Fruit fly (Drosophila melanogaster) whole organism, embryonic: Measurements from ENCODE around the gene Ilp6.

ENCODE experiments used
- Adf1 ChIP-seq: fragments of 200-800 bp; sonication (Bioruptor generic); IDR thresholded peaks from 2 replicates; pipeline ENCODE4 v1.3.6; 2022; ENCODE audit warnings: missing biosample characterization, missing genetic modification characterization
- Atf-2 ChIP-seq: fragments of 200-800 bp; sonication (Bioruptor generic); optimal IDR thresholded peaks from 2 replicates; lab custom pipeline; 2016; ENCODE audit warnings: missing biosample characterization, missing genetic modification characterization
- Atf3 ChIP-seq: fragments of 200-800 bp; sonication (Bioruptor generic); optimal IDR thresholded peaks from 3 replicates; lab custom pipeline; 2016; ENCODE audit warnings: missing biosample characterization, missing genetic modification characterization
- CG11093 ChIP-seq: fragments of 200-800 bp; sonication (Bioruptor generic); IDR thresholded peaks from 3 replicates; pipeline ENCODE4 v1.3.6; 2022; ENCODE audit warnings: missing biosample characterization, missing genetic modification characterization
- CG11723 ChIP-seq: fragments of 200-800 bp; sonication (Bioruptor generic); optimal IDR thresholded peaks from 2 replicates; lab custom pipeline; 2017; ENCODE audit warnings: missing biosample characterization, mild to moderate bottlenecking, missing genetic modification characterization
- CG13624 ChIP-seq: fragments of 200-800 bp; sonication (Bioruptor generic); optimal IDR thresholded peaks from 2 replicates; lab custom pipeline; 2016; ENCODE audit warnings: missing biosample characterization, missing genetic modification characterization
- CG15696 ChIP-seq: fragments of 200-800 bp; sonication (Bioruptor generic); optimal IDR thresholded peaks from 2 replicates; lab custom pipeline; 2019; ENCODE audit warnings: missing biosample characterization, mild to moderate bottlenecking, missing genetic modification characterization, moderate library complexity
- CG16779 ChIP-seq: fragments of 200-800 bp; sonication (Bioruptor generic); IDR thresholded peaks from 2 replicates; pipeline ENCODE4 v1.3.6; 2022; ENCODE audit warnings: missing biosample characterization, missing genetic modification characterization
- CG16815 ChIP-seq: fragments of 200-800 bp; sonication (Bioruptor generic); optimal IDR thresholded peaks from 3 replicates; lab custom pipeline; 2017; ENCODE audit warnings: missing biosample characterization, mild to moderate bottlenecking, missing genetic modification characterization
- CG18476 ChIP-seq: fragments of 200-800 bp; sonication (Bioruptor generic); optimal IDR thresholded peaks from 2 replicates; lab custom pipeline; 2016; ENCODE audit warnings: missing biosample characterization, mild to moderate bottlenecking, missing genetic modification characterization
- CG18764 ChIP-seq: fragments of 200-800 bp; sonication (Bioruptor generic); optimal IDR thresholded peaks from 3 replicates; lab custom pipeline; 2016; ENCODE audit warnings: missing biosample characterization, missing genetic modification characterization
- CG2678 ChIP-seq: fragments of 200-800 bp; sonication (Bioruptor generic); optimal IDR thresholded peaks from 3 replicates; lab custom pipeline; 2019; ENCODE audit warnings: missing biosample characterization, mild to moderate bottlenecking, missing genetic modification characterization, moderate library complexity
- CG2875 ChIP-seq: fragments of 200-800 bp; sonication (Bioruptor generic); optimal IDR thresholded peaks from 2 replicates; lab custom pipeline; 2017; ENCODE audit warnings: missing biosample characterization, mild to moderate bottlenecking, missing genetic modification characterization, missing genetic modification reagents
- CG31224 ChIP-seq: fragments of 200-800 bp; sonication (Bioruptor generic); IDR thresholded peaks from 2 replicates; pipeline ENCODE4 v1.3.6; 2022; ENCODE audit warnings: missing biosample characterization, missing genetic modification characterization
- CG31365 ChIP-seq: fragments of 200-800 bp; sonication (Bioruptor generic); optimal IDR thresholded peaks from 2 replicates; lab custom pipeline; 2018; ENCODE audit warnings: missing biosample characterization, mild to moderate bottlenecking, missing genetic modification characterization
- CG3995 ChIP-seq: fragments of 200-800 bp; sonication (Bioruptor generic); optimal IDR thresholded peaks from 3 replicates; lab custom pipeline; 2016; ENCODE audit warnings: missing biosample characterization, missing genetic modification characterization
- CG7963 ChIP-seq: fragments of 200-800 bp; sonication (Bioruptor generic); IDR thresholded peaks from 3 replicates; pipeline ENCODE4 v1.3.6; 2022; ENCODE audit warnings: missing biosample characterization, missing genetic modification characterization; ENCODE audit not compliant: partially characterized antibody
- E2f1 ChIP-seq: fragments of 200-800 bp; sonication (Bioruptor generic); IDR thresholded peaks from 2 replicates; pipeline ENCODE4 v1.3.6; 2022; ENCODE audit warnings: missing biosample characterization, missing genetic modification characterization
- ERR ChIP-seq: fragments of 200-800 bp; sonication (Bioruptor generic); optimal IDR thresholded peaks from 2 replicates; lab custom pipeline; 2016; ENCODE audit warnings: missing biosample characterization, missing genetic modification characterization
- GATAe ChIP-seq: fragments of 200-800 bp; sonication (Bioruptor generic); conservative IDR thresholded peaks from 2 replicates; pipeline ENCODE4 v1.3.6; 2022; ENCODE audit warnings: missing biosample characterization, missing genetic modification characterization
- H2.0 ChIP-seq: fragments of 200-800 bp; sonication (Bioruptor generic); IDR thresholded peaks from 2 replicates; pipeline ENCODE4 v1.3.6; 2022; ENCODE audit warnings: missing biosample characterization, missing genetic modification characterization
- HHEX ChIP-seq: fragments of 200-800 bp; sonication (Bioruptor generic); optimal IDR thresholded peaks from 3 replicates; lab custom pipeline; 2017; ENCODE audit warnings: missing biosample characterization, mild to moderate bottlenecking, missing genetic modification characterization, missing genetic modification reagents
- HmgD ChIP-seq: fragments of 200-800 bp; sonication (Bioruptor generic); optimal IDR thresholded peaks from 3 replicates; lab custom pipeline; 2016; ENCODE audit warnings: missing biosample characterization, missing genetic modification characterization
- Hr51 ChIP-seq, 2 experiments: fragments of 200-800 bp; sonication (Bioruptor generic); optimal IDR thresholded peaks; 2 replicates in 1 of 2; 3 replicates in 1 of 2; lab custom pipeline; 2016 to 2018; ENCODE audit warnings: missing biosample characterization in 2 of 2, missing genetic modification characterization in 2 of 2, mild to moderate bottlenecking in 1 of 2, moderate library complexity in 1 of 2
- NC2α ChIP-seq: fragments of 200-800 bp; sonication (Bioruptor generic); optimal IDR thresholded peaks from 2 replicates; lab custom pipeline; 2016; ENCODE audit warnings: missing biosample characterization, missing genetic modification characterization
- Nf-YA ChIP-seq: fragments of 200-800 bp; sonication (Bioruptor generic); IDR thresholded peaks from 2 replicates; pipeline ENCODE4 v1.3.6; 2022; ENCODE audit warnings: missing biosample characterization, missing genetic modification characterization
- Scr ChIP-seq: fragments of 200-800 bp; sonication (Bioruptor generic); IDR thresholded peaks from 2 replicates; pipeline ENCODE4 v1.3.6; 2022; ENCODE audit warnings: missing biosample characterization, missing genetic modification characterization; ENCODE audit not compliant: partially characterized antibody
- Ssrp ChIP-seq: fragments of 200-800 bp; sonication (Bioruptor generic); optimal IDR thresholded peaks from 2 replicates; lab custom pipeline; 2018; ENCODE audit warnings: missing biosample characterization, mild to moderate bottlenecking, missing genetic modification characterization, moderate library complexity
- Taf1 ChIP-seq: fragments of 200-800 bp; sonication (Bioruptor generic); IDR thresholded peaks from 2 replicates; pipeline ENCODE4 v1.3.6; 2022; ENCODE audit warnings: missing biosample characterization, missing genetic modification characterization
- Tbp ChIP-seq: fragments of >200 bp; optimal IDR thresholded peaks from 2 replicates; lab custom pipeline; 2018; ENCODE audit warnings: missing biosample characterization, missing genetic modification characterization
- Xbp1 ChIP-seq: fragments of 200-800 bp; sonication (Bioruptor generic); optimal IDR thresholded peaks from 3 replicates; lab custom pipeline; 2016; ENCODE audit warnings: missing biosample characterization, mild to moderate bottlenecking, missing genetic modification characterization
- cad ChIP-seq: fragments of >200 bp; optimal IDR thresholded peaks from 2 replicates; lab custom pipeline; 2017; ENCODE audit warnings: missing biosample characterization, missing genetic modification characterization
- cg ChIP-seq: fragments of 200-800 bp; sonication (Bioruptor generic); optimal IDR thresholded peaks from 3 replicates; lab custom pipeline; 2019; ENCODE audit warnings: missing biosample characterization, mild to moderate bottlenecking, missing genetic modification characterization, moderate library complexity
- cwo ChIP-seq: fragments of 200-800 bp; sonication (Bioruptor generic); optimal IDR thresholded peaks from 3 replicates; lab custom pipeline; 2017; ENCODE audit warnings: missing biosample characterization, missing genetic modification characterization, mild to moderate bottlenecking, moderate library complexity, missing genetic modification reagents
- dpn ChIP-seq, 2 experiments: fragments of 200-800 bp; sonication (Bioruptor generic); optimal IDR thresholded peaks; 3 replicates each; lab custom pipeline; 2016; ENCODE audit warnings: missing biosample characterization in 2 of 2, missing genetic modification characterization in 2 of 2
- emc ChIP-seq: fragments of 200-800 bp; sonication (Bioruptor generic); optimal IDR thresholded peaks from 2 replicates; lab custom pipeline; 2016; ENCODE audit warnings: missing biosample characterization, missing genetic modification characterization
- exex ChIP-seq: fragments of 200-800 bp; sonication (Bioruptor generic); optimal IDR thresholded peaks from 4 replicates; lab custom pipeline; 2018; ENCODE audit warnings: missing biosample characterization, mild to moderate bottlenecking, missing genetic modification characterization, moderate library complexity
- fd96Cb ChIP-seq: fragments of 200-800 bp; sonication (Bioruptor generic); optimal IDR thresholded peaks from 2 replicates; lab custom pipeline; 2018; ENCODE audit warnings: missing biosample characterization, mild to moderate bottlenecking, missing genetic modification characterization, moderate library complexity
- gsb-n ChIP-seq: fragments of 200-800 bp; sonication (Bioruptor generic); optimal IDR thresholded peaks from 3 replicates; lab custom pipeline; 2018; ENCODE audit warnings: missing biosample characterization, mild to moderate bottlenecking, missing genetic modification characterization
- ind ChIP-seq: fragments of 200-800 bp; sonication (Bioruptor generic); optimal IDR thresholded peaks from 3 replicates; lab custom pipeline; 2016; ENCODE audit warnings: missing biosample characterization, missing genetic modification characterization
- jing ChIP-seq: fragments of 200-800 bp; sonication (Bioruptor generic); optimal IDR thresholded peaks from 2 replicates; lab custom pipeline; 2018; ENCODE audit warnings: missing biosample characterization, mild to moderate bottlenecking, missing genetic modification characterization
- klu ChIP-seq: fragments of 200-800 bp; sonication (Bioruptor generic); IDR thresholded peaks from 2 replicates; pipeline ENCODE4 v1.3.6; 2022; ENCODE audit warnings: missing biosample characterization, missing genetic modification characterization
- nom ChIP-seq: fragments of 200-800 bp; sonication (Bioruptor generic); optimal IDR thresholded peaks from 2 replicates; lab custom pipeline; 2017; ENCODE audit warnings: missing biosample characterization, missing genetic modification characterization, mild to moderate bottlenecking, moderate library complexity, missing genetic modification reagents
- org-1 ChIP-seq: fragments of 200-800 bp; sonication (Bioruptor generic); optimal IDR thresholded peaks from 2 replicates; lab custom pipeline; 2017; ENCODE audit warnings: missing biosample characterization, missing genetic modification characterization
- p53 ChIP-seq: fragments of 200-800 bp; sonication (Bioruptor generic); optimal IDR thresholded peaks from 2 replicates; lab custom pipeline; 2016; ENCODE audit warnings: missing biosample characterization, missing genetic modification characterization
- phol ChIP-seq: fragments of 200-800 bp; sonication (Bioruptor generic); optimal IDR thresholded peaks from 3 replicates; lab custom pipeline; 2018; ENCODE audit warnings: missing biosample characterization, mild to moderate bottlenecking, missing genetic modification characterization, moderate library complexity
- pita ChIP-seq: fragments of 200-800 bp; sonication (Bioruptor generic); optimal IDR thresholded peaks from 2 replicates; lab custom pipeline; 2017; ENCODE audit warnings: missing biosample characterization, mild to moderate bottlenecking, missing genetic modification characterization
- row ChIP-seq: fragments of 200-800 bp; sonication (Bioruptor generic); IDR thresholded peaks from 3 replicates; pipeline ENCODE4 v1.3.6; 2022; ENCODE audit warnings: missing biosample characterization, missing genetic modification characterization
- tll ChIP-seq, 2 experiments: fragments of 200-800 bp in 1 of 2; fragments of >200 bp in 1 of 2; sonication (Bioruptor generic) in 1 of 2; optimal IDR thresholded peaks; 2 replicates each; lab custom pipeline; 2017 to 2019; ENCODE audit warnings: missing biosample characterization in 2 of 2, missing genetic modification characterization in 2 of 2, mild to moderate bottlenecking in 1 of 2, moderate library complexity in 1 of 2

The Ilp6 gene

dm6 chrX:2300293-2301068, 34.0 kb downstream of the Ilp6 start (continued):
- peak; percentile 92 for TF ChIP-seq CG11723 (GFP tag; lab: Kevin White, UChicago)
- peak; percentile 89 for TF ChIP-seq cwo (GFP tag; lab: Kevin White, UChicago)
- peak; percentile 88 for TF ChIP-seq klu (GFP tag; lab: Robert Waterston, UW)
- TF ChIP-seq CG7963 (GFP tag; lab: Robert Waterston, UW), result no peak
- peak; percentile 89 for TF ChIP-seq Atf-2 (GFP tag; lab: Kevin White, UChicago)
- peak; percentile 73 for TF ChIP-seq cg (GFP tag; lab: Kevin White, UChicago)
- peak; percentile 95 for TF ChIP-seq HHEX (GFP tag; lab: Kevin White, UChicago)
- TF ChIP-seq CG2678, result peak; percentile 95
- peak; percentile 97 for TF ChIP-seq E2f1 (GFP tag; lab: Robert Waterston, UW)
- peak; percentile 78 for TF ChIP-seq CG18764 (GFP tag; lab: Kevin White, UChicago)
- TF ChIP-seq GATAe (GFP tag; lab: Robert Waterston, UW), result peak; percentile 78
- TF ChIP-seq jing, result peak; percentile 95
- peak; percentile 79 for TF ChIP-seq emc
- peak; percentile 96 for TF ChIP-seq CG11093 (GFP tag; lab: Robert Waterston, UW)
- peak; percentile 92 for TF ChIP-seq phol (tag; lab: Kevin White, UChicago)
- peak; percentile 96 for TF ChIP-seq Nf-YA (GFP tag; lab: Robert Waterston, UW)
- TF ChIP-seq Atf3 (GFP tag; lab: Kevin White, UChicago), result peak; percentile 92
- TF ChIP-seq row, result peak; percentile 94
- TF ChIP-seq Tbp (GFP tag; lab: Kevin White, UChicago), result no peak
- peak in 1 of 2 experiments; percentile 38 for TF ChIP-seq tll (GFP tag; optimal IDR thresholded peaks at IDR 0.05; lab: Kevin White, UChicago)
- peak; percentile 88 for TF ChIP-seq CG31224 (GFP tag; lab: Robert Waterston, UW)
- peak; percentile 89 for TF ChIP-seq Taf1
- TF ChIP-seq Adf1 (GFP tag; lab: Robert Waterston, UW), result peak; percentile 93
- TF ChIP-seq fd96Cb (tag; lab: Kevin White, UChicago), result peak; percentile 96
- TF ChIP-seq CG16815 (GFP tag; lab: Kevin White, UChicago), result peak; percentile 95
- no peak for TF ChIP-seq pita (GFP tag; lab: Kevin White, UChicago)
- peak; percentile 90 for TF ChIP-seq gsb-n
- TF ChIP-seq ind (GFP tag; lab: Kevin White, UChicago), result peak; percentile 87
- TF ChIP-seq CG16779, result peak; percentile 88
- TF ChIP-seq org-1 (GFP tag; lab: Kevin White, UChicago), result peak; percentile 97
- peak; percentile 95 for TF ChIP-seq Ssrp (tag; lab: Kevin White, UChicago)
- TF ChIP-seq Xbp1 (GFP tag; lab: Kevin White, UChicago), result peak; percentile 94
- peak; percentile 83 for TF ChIP-seq CG31365 (tag; lab: Kevin White, UChicago)
- TF ChIP-seq NC2α (GFP tag; lab: Kevin White, UChicago), result peak; percentile 90
- peak; percentile 79 for TF ChIP-seq p53 (GFP tag; lab: Kevin White, UChicago)
- TF ChIP-seq exex (tag; lab: Kevin White, UChicago), result peak; percentile 58
- peak; percentile 68 for TF ChIP-seq ERR (GFP tag; lab: Kevin White, UChicago)
- TF ChIP-seq dpn (GFP tag; optimal IDR thresholded peaks at IDR 0.05; lab: Kevin White, UChicago), result peak; percentile 88 to 90
- no peak for TF ChIP-seq Scr (GFP tag; lab: Robert Waterston, UW)
- TF ChIP-seq CG18476 (GFP tag; lab: Kevin White, UChicago), result peak; percentile 92
- peak; percentile 26 for TF ChIP-seq CG3995
- TF ChIP-seq Hr51 (GFP tag; optimal IDR thresholded peaks at IDR 0.05; lab: Kevin White, UChicago), result peak; percentile 89 to 96
- peak; percentile 96 for TF ChIP-seq CG2875 (GFP tag; lab: Kevin White, UChicago)
- peak; percentile 59 for TF ChIP-seq CG15696
- peak; percentile 98 for TF ChIP-seq H2.0 (GFP tag; lab: Robert Waterston, UW)
- TF ChIP-seq cad (GFP tag; lab: Kevin White, UChicago), result no peak
- peak; percentile 74 for TF ChIP-seq HmgD (GFP tag; lab: Kevin White, UChicago)
- peak; percentile 91 for TF ChIP-seq nom (GFP tag; lab: Kevin White, UChicago)
- peak; percentile 86 for TF ChIP-seq CG13624 (GFP tag; lab: Kevin White, UChicago)
